Fruit fly (Drosophila melanogaster) whole organism, embryonic: ENCODE results near the gene Sr-CI.

Source experiments
- Awh ChIP-seq: fragments of 200-800 bp; sonication (Bioruptor generic); IDR thresholded peaks from 2 replicates; pipeline ENCODE4, ENCODE4 v1.3.6; 2022; ENCODE audit warnings: missing biosample characterization, missing genetic modification characterization
- Bgb ChIP-seq: fragments of 200-800 bp; sonication (Bioruptor generic); IDR thresholded peaks from 2 replicates; pipeline ENCODE4 v1.3.6; 2022; ENCODE audit warnings: missing biosample characterization, missing genetic modification characterization; ENCODE audit not compliant: partially characterized antibody
- CG11695 ChIP-seq: fragments of 200-800 bp; sonication (Bioruptor generic); IDR thresholded peaks from 3 replicates; pipeline ENCODE4 v1.3.6; 2022; ENCODE audit warnings: missing biosample characterization, missing genetic modification characterization
- CG13296 ChIP-seq: fragments of 200-800 bp; sonication (Bioruptor generic); optimal IDR thresholded peaks from 3 replicates; lab custom pipeline; 2018; ENCODE audit warnings: missing biosample characterization, mild to moderate bottlenecking, missing genetic modification characterization
- CG14014 ChIP-seq: fragments of 200-800 bp; sonication (Bioruptor generic); IDR thresholded peaks from 2 replicates; pipeline ENCODE4 v1.3.6; 2022; ENCODE audit warnings: missing biosample characterization, missing genetic modification characterization
- CG14667 ChIP-seq: fragments of 200-800 bp; sonication (Bioruptor generic); IDR thresholded peaks from 2 replicates; pipeline ENCODE4 v1.3.6; 2022; ENCODE audit warnings: missing biosample characterization, missing genetic modification characterization
- CG1602 ChIP-seq: fragments of 200-800 bp; sonication (Bioruptor generic); optimal IDR thresholded peaks from 3 replicates; lab custom pipeline; 2016; ENCODE audit warnings: missing biosample characterization, missing genetic modification characterization
- CG16863 ChIP-seq: fragments of 200-800 bp; sonication (Bioruptor generic); optimal IDR thresholded peaks from 3 replicates; lab custom pipeline; 2016; ENCODE audit warnings: missing biosample characterization, missing genetic modification characterization
- CG17612 ChIP-seq: fragments of 200-800 bp; sonication (Bioruptor generic); IDR thresholded peaks from 2 replicates; pipeline ENCODE4 v1.3.6; 2022; ENCODE audit warnings: missing biosample characterization, missing genetic modification characterization
- CG18262 ChIP-seq: fragments of 200-800 bp; optimal IDR thresholded peaks from 3 replicates; lab custom pipeline; 2019; ENCODE audit warnings: missing biosample characterization, mild to moderate bottlenecking, missing genetic modification characterization, moderate library complexity
- CG34422 ChIP-seq: fragments of 200-800 bp; sonication (Bioruptor generic); IDR thresholded peaks from 3 replicates; pipeline ENCODE4 v1.3.6; 2022; ENCODE audit warnings: missing biosample characterization, missing genetic modification characterization
- CG4730 ChIP-seq: fragments of 200-800 bp; sonication (Bioruptor generic); IDR thresholded peaks from 2 replicates; pipeline ENCODE4 v1.3.6; 2022; ENCODE audit warnings: missing biosample characterization, missing genetic modification characterization
- CG6683 ChIP-seq: fragments of 200-800 bp; sonication (Bioruptor generic); optimal IDR thresholded peaks from 2 replicates; lab custom pipeline; 2017; ENCODE audit warnings: missing biosample characterization, mild to moderate bottlenecking, missing genetic modification characterization, missing genetic modification reagents
- CG6689 ChIP-seq: fragments of 200-800 bp; sonication (Bioruptor generic); IDR thresholded peaks from 2 replicates; pipeline ENCODE4 v1.3.6; 2022; ENCODE audit warnings: missing biosample characterization, missing genetic modification characterization
- CG7556 ChIP-seq: fragments of 200-800 bp; sonication (Bioruptor generic); optimal IDR thresholded peaks from 2 replicates; lab custom pipeline; 2017; ENCODE audit warnings: missing biosample characterization, mild to moderate bottlenecking, missing genetic modification characterization
- CG8924 ChIP-seq: fragments of 200-800 bp; optimal IDR thresholded peaks from 3 replicates; lab custom pipeline; 2019; ENCODE audit warnings: missing biosample characterization, mild to moderate bottlenecking, missing genetic modification characterization, moderate library complexity
- CG8944 ChIP-seq: fragments of 200-800 bp; sonication (Bioruptor generic); optimal IDR thresholded peaks from 3 replicates; lab custom pipeline; 2016; ENCODE audit warnings: missing biosample characterization, missing genetic modification characterization
- Doc2 ChIP-seq: fragments of 200-800 bp; sonication (Bioruptor generic); IDR thresholded peaks from 2 replicates; pipeline ENCODE4 v1.3.6; 2022; ENCODE audit warnings: missing biosample characterization, missing genetic modification characterization
- HHEX ChIP-seq: fragments of 200-800 bp; sonication (Bioruptor generic); optimal IDR thresholded peaks from 3 replicates; lab custom pipeline; 2017; ENCODE audit warnings: missing biosample characterization, mild to moderate bottlenecking, missing genetic modification characterization, missing genetic modification reagents
- Hr3 ChIP-seq: fragments of 200-800 bp; sonication (Bioruptor generic); optimal IDR thresholded peaks from 3 replicates; lab custom pipeline; 2016; ENCODE audit warnings: missing biosample characterization, missing genetic modification characterization
- Hsf ChIP-seq: fragments of 200-800 bp; sonication (Bioruptor generic); optimal IDR thresholded peaks from 3 replicates; lab custom pipeline; 2016; ENCODE audit warnings: missing biosample characterization, missing genetic modification characterization
- MTF-1 ChIP-seq: fragments of 200-800 bp; sonication (Bioruptor generic); optimal IDR thresholded peaks from 2 replicates; lab custom pipeline; 2018; ENCODE audit warnings: missing biosample characterization, mild to moderate bottlenecking, missing genetic modification characterization, borderline replicate concordance
- Mad ChIP-seq: fragments of 200-800 bp; sonication (Bioruptor generic); optimal IDR thresholded peaks from 2 replicates; lab custom pipeline; 2016; ENCODE audit warnings: missing biosample characterization, missing genetic modification characterization
- Meics ChIP-seq: fragments of 200-800 bp; sonication (Bioruptor generic); optimal IDR thresholded peaks from 2 replicates; lab custom pipeline; 2017; ENCODE audit warnings: missing biosample characterization, mild to moderate bottlenecking, missing genetic modification characterization
- Nf-YC ChIP-seq: fragments of 200-800 bp; optimal IDR thresholded peaks from 3 replicates; lab custom pipeline; 2019; ENCODE audit warnings: missing biosample characterization, mild to moderate bottlenecking, missing genetic modification characterization, moderate library complexity
- Rfx ChIP-seq: fragments of 200-800 bp; sonication (Bioruptor generic); IDR thresholded peaks from 2 replicates; pipeline ENCODE4 v1.3.6; 2022; ENCODE audit warnings: missing biosample characterization, missing genetic modification characterization
- Scr ChIP-seq: fragments of 200-800 bp; sonication (Bioruptor generic); IDR thresholded peaks from 2 replicates; pipeline ENCODE4 v1.3.6; 2022; ENCODE audit warnings: missing biosample characterization, missing genetic modification characterization; ENCODE audit not compliant: partially characterized antibody
- amos ChIP-seq: fragments of 200-800 bp; sonication (Bioruptor generic); IDR thresholded peaks from 2 replicates; pipeline ENCODE4 v1.3.6; 2022; ENCODE audit warnings: missing biosample characterization, missing genetic modification characterization; ENCODE audit not compliant: partially characterized antibody
- ap ChIP-seq: fragments of 200-800 bp; sonication (Bioruptor generic); IDR thresholded peaks from 2 replicates; pipeline ENCODE4 v1.3.6; 2022; ENCODE audit warnings: missing biosample characterization, missing genetic modification characterization
- az2 ChIP-seq: fragments of 200-800 bp; sonication (Bioruptor generic); optimal IDR thresholded peaks from 3 replicates; lab custom pipeline; 2016; ENCODE audit warnings: missing biosample characterization, missing genetic modification characterization
- bbx ChIP-seq: fragments of 200-800 bp; sonication (Bioruptor generic); IDR thresholded peaks from 2 replicates; pipeline ENCODE4 v1.3.6; 2022; ENCODE audit warnings: missing biosample characterization, missing genetic modification characterization; ENCODE audit not compliant: partially characterized antibody
- cato ChIP-seq: fragments of 200-800 bp; sonication (Bioruptor generic); optimal IDR thresholded peaks from 2 replicates; lab custom pipeline; 2016; ENCODE audit warnings: missing biosample characterization, missing genetic modification characterization, borderline replicate concordance
- crc ChIP-seq: fragments of 200-800 bp; sonication (Bioruptor generic); optimal IDR thresholded peaks from 2 replicates; lab custom pipeline; 2016; ENCODE audit warnings: missing biosample characterization, missing genetic modification characterization
- croc ChIP-seq: fragments of 200-800 bp; sonication (Bioruptor generic); conservative IDR thresholded peaks from 3 replicates; pipeline ENCODE4 v1.3.6; 2022; ENCODE audit warnings: missing biosample characterization, missing genetic modification characterization
- dpn ChIP-seq, 2 experiments: fragments of 200-800 bp; sonication (Bioruptor generic); optimal IDR thresholded peaks; 3 replicates each; lab custom pipeline; 2016; ENCODE audit warnings: missing biosample characterization in 2 of 2, missing genetic modification characterization in 2 of 2
- gce ChIP-seq: fragments of 200-800 bp; sonication (Bioruptor generic); IDR thresholded peaks from 3 replicates; pipeline ENCODE4 v1.3.6; 2022; ENCODE audit warnings: missing biosample characterization, missing genetic modification characterization
- kni ChIP-seq: fragments of 200-800 bp; sonication (Bioruptor generic); optimal IDR thresholded peaks from 3 replicates; lab custom pipeline; 2017; ENCODE audit warnings: mild to moderate bottlenecking, missing biosample characterization, missing genetic modification reagents, missing genetic modification characterization
- lmd ChIP-seq: fragments of 200-800 bp; sonication (Bioruptor generic); IDR thresholded peaks from 2 replicates; pipeline ENCODE4 v1.3.6; 2022; ENCODE audit warnings: missing biosample characterization, missing genetic modification characterization
- lola ChIP-seq, 3 experiments: fragments of >200 bp in 2 of 3; fragments of 200-800 bp in 1 of 3; sonication (Bioruptor generic) in 1 of 3; optimal IDR thresholded peaks; 2 replicates each; lab custom pipeline; 2017 to 2019; ENCODE audit warnings: missing biosample characterization in 3 of 3, missing genetic modification characterization in 3 of 3, mild to moderate bottlenecking in 1 of 3, moderate library complexity in 1 of 3
- nau ChIP-seq: fragments of 200-800 bp; sonication (Bioruptor generic); optimal IDR thresholded peaks from 3 replicates; lab custom pipeline; 2017; ENCODE audit warnings: missing biosample characterization, mild to moderate bottlenecking, missing genetic modification characterization, missing genetic modification reagents
- phol ChIP-seq: fragments of 200-800 bp; sonication (Bioruptor generic); optimal IDR thresholded peaks from 3 replicates; lab custom pipeline; 2018; ENCODE audit warnings: missing biosample characterization, mild to moderate bottlenecking, missing genetic modification characterization, moderate library complexity
- pita ChIP-seq: fragments of 200-800 bp; sonication (Bioruptor generic); optimal IDR thresholded peaks from 2 replicates; lab custom pipeline; 2017; ENCODE audit warnings: missing biosample characterization, mild to moderate bottlenecking, missing genetic modification characterization
- prd ChIP-seq, 3 experiments: fragments of >200 bp in 2 of 3; fragments of 200-800 bp in 1 of 3; sonication (Bioruptor generic) in 1 of 3; optimal IDR thresholded peaks in 2 of 3; IDR thresholded peaks in 1 of 3; 2 replicates in 2 of 3; 3 replicates in 1 of 3; pipeline versions ENCODE4 v1.3.6 to Lab custom; 2017 to 2022; ENCODE audit warnings: missing biosample characterization in 1 of 3, missing genetic modification characterization in 1 of 3
- pros ChIP-seq: fragments of 200-800 bp; sonication (Bioruptor generic); optimal IDR thresholded peaks from 3 replicates; lab custom pipeline; 2019; ENCODE audit warnings: missing biosample characterization, mild to moderate bottlenecking, missing genetic modification characterization, moderate library complexity
- row ChIP-seq: fragments of 200-800 bp; sonication (Bioruptor generic); IDR thresholded peaks from 3 replicates; pipeline ENCODE4 v1.3.6; 2022; ENCODE audit warnings: missing biosample characterization, missing genetic modification characterization
- run ChIP-seq: fragments of 200-800 bp; sonication (Bioruptor generic); optimal IDR thresholded peaks from 3 replicates; lab custom pipeline; 2018; ENCODE audit warnings: missing biosample characterization, mild to moderate bottlenecking, missing genetic modification characterization
- stc ChIP-seq: fragments of 200-800 bp; sonication (Bioruptor generic); IDR thresholded peaks from 2 replicates; pipeline ENCODE4 v1.3.6; 2022; ENCODE audit warnings: missing biosample characterization, missing genetic modification characterization
- stwl ChIP-seq: fragments of 200-800 bp; sonication (Bioruptor generic); optimal IDR thresholded peaks from 3 replicates; lab custom pipeline; 2018; ENCODE audit warnings: missing biosample characterization, mild to moderate bottlenecking, missing genetic modification characterization, moderate library complexity
- ttk ChIP-seq: fragments of 200-800 bp; sonication (Bioruptor generic); IDR thresholded peaks from 2 replicates; pipeline ENCODE4 v2.1.2; 2022; ENCODE audit warnings: missing biosample characterization, missing genetic modification characterization
- unc-4 ChIP-seq: fragments of 200-800 bp; sonication (Bioruptor generic); IDR thresholded peaks from 2 replicates; pipeline ENCODE4 v1.3.6; 2022; ENCODE audit warnings: missing biosample characterization, missing genetic modification characterization; ENCODE audit not compliant: partially characterized antibody

The Sr-CI gene

dm6 chr2L:4133078-4133477 lies 11.6 kb downstream of the Sr-CI start (continued):
- TF ChIP-seq CG4730 (GFP tag; lab: Robert Waterston, UW) (peak; percentile 43), prd (optimal IDR thresholded peaks at IDR 0.05; lab: Kevin White, UChicago) (no peak), prd (GFP tag; IDR thresholded peaks at IDR 0.05; lab: Robert Waterston, UW) (peak; percentile 81), CG14667 (GFP tag; lab: Robert Waterston, UW) (peak; percentile 70), CG7556 (GFP tag; lab: Kevin White, UChicago) (peak; percentile 22), MTF-1 (GFP tag; lab: Kevin White, UChicago) (peak; percentile 59), kni (no peak), Mad (GFP tag; lab: Kevin White, UChicago) (no peak), Hr3 (GFP tag; lab: Kevin White, UChicago) (no peak), CG8924 (tag; lab: Kevin White, UChicago) (peak; percentile 9), lola (GFP tag; optimal IDR thresholded peaks at IDR 0.05; lab: Kevin White, UChicago) (peak in 1 of 3 experiments; percentile 56), CG18262 (tag; lab: Kevin White, UChicago) (peak; percentile 77), cato (GFP tag; lab: Kevin White, UChicago) (no peak), ttk (GFP tag; lab: Robert Waterston, UW) (no peak), Scr (GFP tag; lab: Robert Waterston, UW) (no peak), Rfx (GFP tag; lab: Robert Waterston, UW) (0 out of 2 replicates have a peak, but pooled peaks have one; percentile 9), CG13296 (peak; percentile 36), amos (GFP tag; lab: Robert Waterston, UW) (no peak), dpn (GFP tag; optimal IDR thresholded peaks at IDR 0.05; lab: Kevin White, UChicago) (no peak), stwl (tag; lab: Kevin White, UChicago) (no peak), CG14014 (GFP tag; lab: Robert Waterston, UW) (no peak), row (GFP tag; lab: Robert Waterston, UW) (peak; percentile 52), CG34422 (GFP tag; lab: Robert Waterston, UW) (peak; percentile 78), Hsf (GFP tag; lab: Kevin White, UChicago) (no peak), Bgb (GFP tag; lab: Robert Waterston, UW) (no peak), Nf-YC (tag; lab: Kevin White, UChicago) (no peak), CG6683 (GFP tag; lab: Kevin White, UChicago) (peak; percentile 35), CG6689 (GFP tag; lab: Robert Waterston, UW) (peak; percentile 75), Meics (peak; percentile 56), CG1602 (no peak), lmd (GFP tag; lab: Robert Waterston, UW) (peak; percentile 28; the same call in 1 of the 2 replicates), gce (peak; percentile 74), unc-4 (GFP tag; lab: Robert Waterston, UW) (no peak), crc (GFP tag; lab: Kevin White, UChicago) (no peak), Doc2 (GFP tag; lab: Robert Waterston, UW) (no peak), phol (tag; lab: Kevin White, UChicago) (peak; percentile 69), run (no peak), ap (GFP tag; lab: Robert Waterston, UW) (no peak), pros (no peak), Awh (peak; percentile 82), CG8944 (GFP tag; lab: Kevin White, UChicago) (no peak), croc (GFP tag; lab: Robert Waterston, UW) (peak; percentile 56; the same call in 2 of the 3 replicates), bbx (GFP tag; lab: Robert Waterston, UW) (no peak), az2 (GFP tag; lab: Kevin White, UChicago) (peak; percentile 5), pita (GFP tag; lab: Kevin White, UChicago) (no peak), HHEX (GFP tag; lab: Kevin White, UChicago) (peak; percentile 48), stc (GFP tag; lab: Robert Waterston, UW) (peak; percentile 64; the same call in 1 of the 2 replicates), nau (GFP tag; lab: Kevin White, UChicago) (peak; percentile 22), CG16863 (GFP tag; lab: Kevin White, UChicago) (no peak), CG17612 (GFP tag; lab: Robert Waterston, UW) (no peak), CG11695 (GFP tag; lab: Robert Waterston, UW) (peak; percentile 62; the same call in 1 of the 3 replicates)
